Worm (Caenorhabditis elegans) whole organism, L1 larva: Measurements from ENCODE around the gene nhr-43.

Experiments used
- C04F5.9 ChIP-seq: sonication (generic microtip); optimal IDR thresholded peaks from 2 replicates; lab custom pipeline; 2016; ENCODE audit warnings: missing genetic modification characterization, missing compliant biosample characterization
- C16A3.4 ChIP-seq: fragments of 150-350 bp; optimal IDR thresholded peaks from 2 replicates; lab custom pipeline; 2014; ENCODE audit warnings: missing biosample characterization, missing genetic modification characterization
- C34B4.2 ChIP-seq: sonication (generic microtip); optimal IDR thresholded peaks from 2 replicates; lab custom pipeline; 2017; ENCODE audit warnings: mild to moderate bottlenecking, missing genetic modification characterization, missing compliant biosample characterization
- F16B12.6 ChIP-seq: fragments of 150-350 bp; optimal IDR thresholded peaks from 2 replicates; lab custom pipeline; 2014; ENCODE audit warnings: missing biosample characterization, missing genetic modification characterization
- aly-2 ChIP-seq: fragments of 150-350 bp; optimal IDR thresholded peaks from 2 replicates; lab custom pipeline; 2014; ENCODE audit warnings: missing biosample characterization, missing genetic modification characterization
- ceh-8 ChIP-seq: fragments of 200-800 bp; sonication (Bioruptor generic); optimal IDR thresholded peaks from 2 replicates; lab custom pipeline; 2018; ENCODE audit warnings: mild to moderate bottlenecking, missing genetic modification characterization, moderate library complexity, missing compliant biosample characterization
- ceh-82 ChIP-seq, 3 experiments: fragments of 150-350 bp in 1 of 3; sonication (generic microtip) in 2 of 3; optimal IDR thresholded peaks; 2 replicates each; lab custom pipeline; 2014 to 2017; ENCODE audit warnings: missing biosample characterization in 3 of 3, missing genetic modification characterization in 3 of 3
- ceh-90 ChIP-seq: sonication (generic microtip); optimal IDR thresholded peaks from 2 replicates; lab custom pipeline; 2016; ENCODE audit warnings: missing genetic modification characterization, missing compliant biosample characterization
- efl-1 ChIP-seq, 4 experiments: fragments of 150-350 bp; optimal IDR thresholded peaks in 3 of 4; peaks in 1 of 4; 1 replicate in 1 of 4; 2 replicates in 3 of 4; lab custom pipeline; 2014; ENCODE audit warnings: missing biosample characterization in 2 of 4, missing genetic modification characterization in 2 of 4, missing genetic modification reagents in 2 of 4
- egl-13 ChIP-seq: sonication (generic microtip); optimal IDR thresholded peaks from 2 replicates; lab custom pipeline; 2016; ENCODE audit warnings: missing genotype, missing genetic modification reagents, missing genetic modification characterization, missing compliant biosample characterization
- egl-27 ChIP-seq, 2 experiments: fragments of 150-350 bp in 1 of 2; sonication (generic microtip); optimal IDR thresholded peaks; 3 replicates each; lab custom pipeline; 2017 to 2018; ENCODE audit warnings: missing biosample characterization in 2 of 2, missing genetic modification characterization in 2 of 2, missing genetic modification reagents in 2 of 2
- elt-2 ChIP-seq: sonication (generic microtip); optimal IDR thresholded peaks from 2 replicates; lab custom pipeline; 2016; ENCODE audit warnings: missing genetic modification characterization, mild to moderate bottlenecking, inconsistent platforms, missing compliant biosample characterization, missing genetic modification reagents
- ets-5 ChIP-seq: fragments of 200-800 bp; sonication (Bioruptor generic); IDR thresholded peaks from 2 replicates; pipeline ENCODE4 v1.3.6; 2022; ENCODE audit warnings: missing genetic modification characterization, missing compliant biosample characterization
- fkh-10 ChIP-seq: sonication (generic microtip); optimal IDR thresholded peaks from 2 replicates; lab custom pipeline; 2017; ENCODE audit warnings: missing biosample characterization, missing genetic modification reagents, missing genetic modification characterization
- fkh-8 ChIP-seq: sonication (generic microtip); optimal IDR thresholded peaks from 2 replicates; lab custom pipeline; 2016; ENCODE audit warnings: mild to moderate bottlenecking, missing genetic modification characterization, missing compliant biosample characterization
- fos-1 ChIP-seq: fragments of 150-350 bp; optimal IDR thresholded peaks from 2 replicates; lab custom pipeline; 2014; ENCODE audit warnings: missing biosample characterization, missing genetic modification characterization
- grh-1 ChIP-seq: fragments of 200-800 bp; sonication (Bioruptor generic); IDR thresholded peaks from 2 replicates; pipeline ENCODE4 v1.3.6; 2022; ENCODE audit warnings: missing genetic modification reagents, missing genetic modification characterization, missing compliant biosample characterization
- hlh-4 ChIP-seq: sonication (generic microtip); optimal IDR thresholded peaks from 2 replicates; lab custom pipeline; 2016; ENCODE audit warnings: mild to moderate bottlenecking, missing genetic modification characterization, missing compliant biosample characterization
- hpl-2 ChIP-seq: fragments of 150-350 bp; optimal IDR thresholded peaks from 2 replicates; lab custom pipeline; 2014; ENCODE audit warnings: missing biosample characterization, missing genetic modification reagents, missing genetic modification characterization
- irx-1 ChIP-seq: sonication (generic microtip); optimal IDR thresholded peaks from 2 replicates; lab custom pipeline; 2016; ENCODE audit warnings: missing genetic modification characterization, missing compliant biosample characterization
- isw-1 ChIP-seq: fragments of 200-800 bp; sonication (Bioruptor generic); IDR thresholded peaks from 2 replicates; pipeline ENCODE4 v1.3.6; 2022; ENCODE audit warnings: missing genetic modification characterization, missing compliant biosample characterization
- jun-1 ChIP-seq: fragments of 150-350 bp; optimal IDR thresholded peaks from 2 replicates; lab custom pipeline; 2014; ENCODE audit warnings: missing biosample characterization, missing genetic modification reagents, missing genetic modification characterization
- lin-13 ChIP-seq: fragments of 150-350 bp; optimal IDR thresholded peaks from 2 replicates; lab custom pipeline; 2014; ENCODE audit warnings: missing biosample characterization, missing genetic modification reagents, missing genetic modification characterization
- lin-14 ChIP-seq: fragments of 200-800 bp; sonication (Bioruptor generic); optimal IDR thresholded peaks from 2 replicates; lab custom pipeline; 2018; ENCODE audit warnings: mild to moderate bottlenecking, missing genetic modification characterization, moderate library complexity, missing compliant biosample characterization
- lin-15B ChIP-seq: fragments of 150-350 bp; sonication (generic microtip); optimal IDR thresholded peaks from 3 replicates; lab custom pipeline; 2014; ENCODE audit warnings: missing biosample characterization, missing genetic modification characterization
- lin-35 ChIP-seq, 2 experiments: fragments of 150-350 bp; optimal IDR thresholded peaks; 2 replicates each; lab custom pipeline; 2014; ENCODE audit warnings: missing biosample characterization in 2 of 2, missing genetic modification characterization in 2 of 2, missing genetic modification reagents in 2 of 2
- lin-39 ChIP-seq: fragments of 150-350 bp; optimal IDR thresholded peaks from 2 replicates; lab custom pipeline; 2014; ENCODE audit warnings: missing biosample characterization, missing genetic modification reagents, missing genetic modification characterization
- lsy-2 ChIP-seq, 2 experiments: fragments of 150-350 bp; optimal IDR thresholded peaks; 2 replicates each; lab custom pipeline; 2014; ENCODE audit warnings: missing biosample characterization in 2 of 2, missing genetic modification characterization in 2 of 2
- mep-1 ChIP-seq: fragments of 150-350 bp; optimal IDR thresholded peaks from 2 replicates; lab custom pipeline; 2014; ENCODE audit warnings: missing biosample characterization, missing genetic modification characterization
- nhr-12 ChIP-seq: sonication (generic microtip); optimal IDR thresholded peaks from 2 replicates; lab custom pipeline; 2017; ENCODE audit warnings: missing biosample characterization, missing genetic modification characterization
- nhr-19 ChIP-seq: fragments of 200-800 bp; sonication (Bioruptor generic); conservative IDR thresholded peaks from 2 replicates; pipeline ENCODE4 v1.3.6; 2022; ENCODE audit warnings: missing genetic modification characterization, missing compliant biosample characterization
- nhr-20 ChIP-seq: sonication (generic microtip); optimal IDR thresholded peaks from 2 replicates; lab custom pipeline; 2016; ENCODE audit warnings: mild to moderate bottlenecking, missing genetic modification characterization, missing compliant biosample characterization
- nhr-47 ChIP-seq: sonication (generic microtip); optimal IDR thresholded peaks from 2 replicates; lab custom pipeline; 2016; ENCODE audit warnings: mild to moderate bottlenecking, missing genetic modification characterization, moderate library complexity, missing compliant biosample characterization
- nhr-71 ChIP-seq: sonication (generic microtip); optimal IDR thresholded peaks from 2 replicates; lab custom pipeline; 2016; ENCODE audit warnings: mild to moderate bottlenecking, missing genetic modification characterization, moderate library complexity, missing compliant biosample characterization
- nhr-77 ChIP-seq: fragments of 150-350 bp; optimal IDR thresholded peaks from 2 replicates; lab custom pipeline; 2014; ENCODE audit warnings: missing biosample characterization, missing genetic modification characterization
- nhr-85 ChIP-seq: sonication (generic microtip); peaks from one replicate; lab custom pipeline; 2016; ENCODE audit warnings: missing genetic modification characterization, inconsistent platforms, missing compliant biosample characterization
- nhr-90 ChIP-seq: sonication (generic microtip); optimal IDR thresholded peaks from 2 replicates; lab custom pipeline; 2016; ENCODE audit warnings: mild to moderate bottlenecking, missing genetic modification characterization, missing compliant biosample characterization; ENCODE audit not compliant: poor library complexity
- pag-3 ChIP-seq: sonication (generic microtip); optimal IDR thresholded peaks from 2 replicates; lab custom pipeline; 2017; ENCODE audit warnings: missing genetic modification characterization, mild to moderate bottlenecking, missing compliant biosample characterization, antibody characterized with exemption, borderline replicate concordance; ENCODE audit not compliant: insufficient read depth
- rnt-1 ChIP-seq: sonication (generic microtip); optimal IDR thresholded peaks from 2 replicates; lab custom pipeline; 2016; ENCODE audit warnings: mild to moderate bottlenecking, missing genetic modification characterization, moderate library complexity, missing compliant biosample characterization
- snu-23 ChIP-seq: sonication (generic microtip); optimal IDR thresholded peaks from 2 replicates; lab custom pipeline; 2016; ENCODE audit warnings: missing genetic modification characterization, missing compliant biosample characterization
- sptf-1 ChIP-seq: fragments of 150-350 bp; optimal IDR thresholded peaks from 2 replicates; lab custom pipeline; 2014; ENCODE audit warnings: missing biosample characterization, missing genetic modification characterization
- swsn-7 ChIP-seq: sonication (generic microtip); optimal IDR thresholded peaks from 2 replicates; lab custom pipeline; 2016; ENCODE audit warnings: missing genetic modification characterization, missing compliant biosample characterization
- unc-62 ChIP-seq: fragments of 150-350 bp; optimal IDR thresholded peaks from 2 replicates; lab custom pipeline; 2014; ENCODE audit warnings: missing biosample characterization, missing genetic modification reagents, missing genetic modification characterization
- vab-15 ChIP-seq: sonication (generic microtip); optimal IDR thresholded peaks from 2 replicates; lab custom pipeline; 2017; ENCODE audit warnings: missing genotype, mild to moderate bottlenecking, missing genetic modification characterization, missing compliant biosample characterization
- xbp-1 ChIP-seq: sonication (generic microtip); optimal IDR thresholded peaks from 2 replicates; lab custom pipeline; 2016; ENCODE audit warnings: missing genetic modification characterization, missing compliant biosample characterization
- ztf-11 ChIP-seq, 2 experiments: sonication (generic microtip); optimal IDR thresholded peaks; 2 replicates each; lab custom pipeline; 2016 to 2017; ENCODE audit warnings: missing genetic modification characterization in 2 of 2, missing biosample characterization in 1 of 2, missing compliant biosample characterization in 1 of 2

The nhr-43 gene

ce11 chrIV:11915768-11916453 is 16.5 kb downstream of the nhr-43 start, which contains the start of gene ZK822.9 (continued):
- TF ChIP-seq egl-27 (tag; optimal IDR thresholded peaks at IDR 0.05; lab: Kevin White, UChicago) (no peak), nhr-12 (tag; lab: Kevin White, UChicago) (no peak), ztf-11 (tag; optimal IDR thresholded peaks at IDR 0.05; lab: Kevin White, UChicago) (no peak), egl-13 (tag; lab: Kevin White, UChicago) (no peak), nhr-20 (tag; lab: Kevin White, UChicago) (peak; percentile 38), nhr-47 (tag; lab: Kevin White, UChicago) (no peak), unc-62 (GFP tag; lab: Kevin White, UChicago) (no peak), xbp-1 (no peak), ceh-90 (tag; lab: Kevin White, UChicago) (no peak), aly-2 (tag; lab: Kevin White, UChicago) (no peak), lin-13 (GFP tag; lab: Kevin White, UChicago) (no peak), lin-35 (GFP tag; optimal IDR thresholded peaks at IDR 0.05; lab: Kevin White, UChicago) (peak in 1 of 2 experiments; percentile 50), C34B4.2 (tag; lab: Kevin White, UChicago) (no peak), mep-1 (tag; lab: Kevin White, UChicago) (peak; percentile 14), nhr-77 (no peak), lin-15B (no peak), nhr-90 (peak; percentile 5), snu-23 (GFP tag; lab: Kevin White, UChicago) (peak; percentile 38), sptf-1 (no peak), lsy-2 (tag; optimal IDR thresholded peaks at IDR 0.05; lab: Kevin White, UChicago) (no peak), nhr-19 (no peak; the same call in 1 of the 2 replicates), rnt-1 (no peak), fos-1 (tag; lab: Kevin White, UChicago) (no peak), ets-5 (GFP tag; lab: Robert Waterston, UW) (no peak), pag-3 (tag; lab: Kevin White, UChicago) (no peak), ceh-8 (GFP tag; lab: Kevin White, UChicago) (no peak), irx-1 (tag; lab: Kevin White, UChicago) (no peak), fkh-8 (tag; lab: Kevin White, UChicago) (no peak), C04F5.9 (tag; lab: Kevin White, UChicago) (no peak), lin-14 (GFP tag; lab: Kevin White, UChicago) (peak; percentile 6), lin-39 (tag; lab: Kevin White, UChicago) (no peak), grh-1 (GFP tag; lab: Robert Waterston, UW) (no peak), jun-1 (tag; lab: Kevin White, UChicago) (no peak), hlh-4 (tag; lab: Kevin White, UChicago) (no peak), isw-1 (GFP tag; lab: Robert Waterston, UW) (no peak), F16B12.6 (no peak), efl-1 (optimal IDR thresholded peaks at IDR 0.05; lab: Kevin White, UChicago) (no peak), efl-1 (GFP tag; optimal IDR thresholded peaks at IDR 0.05 in 1 of 2; lab: Kevin White, UChicago) (no peak), vab-15 (tag; lab: Kevin White, UChicago) (no peak), hpl-2 (GFP tag; lab: Kevin White, UChicago) (no peak), ceh-82 (tag; optimal IDR thresholded peaks at IDR 0.05; lab: Kevin White, UChicago) (no peak)
- TF ChIP-seq, all 84 proteins: peak for 10

DNA sequence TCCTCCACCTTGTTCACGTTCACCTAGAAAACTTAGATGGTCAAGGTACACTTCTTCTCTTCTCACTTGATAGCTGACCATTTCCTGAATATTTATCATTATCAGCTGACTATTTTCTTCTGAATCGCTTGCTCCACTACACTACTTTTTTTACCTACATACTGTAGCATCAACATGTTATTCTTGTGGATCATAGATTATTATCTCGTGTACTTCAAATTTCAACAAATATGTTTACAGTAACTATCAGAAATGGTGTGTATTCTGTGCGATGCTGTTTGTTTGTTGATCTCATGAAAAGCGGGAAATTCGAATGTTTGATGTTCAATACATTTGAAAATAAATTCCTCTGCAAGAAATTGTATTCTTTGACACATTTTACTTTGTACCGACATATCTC is 17.5 kb downstream of the nhr-43 start, which contains the start of gene ZK822.10:
Gene ZK822.10 (plus strand): TSS at position 231 of the 400 bp plus-strand sequence.
- TF ChIP-seq nhr-85 (tag; lab: Kevin White, UChicago) (peak; percentile 55), fkh-10 (GFP tag; lab: Kevin White, UChicago) (no peak), swsn-7 (tag; lab: Kevin White, UChicago) (no peak), C16A3.4 (peak; percentile 9), nhr-71 (tag; lab: Kevin White, UChicago) (peak; percentile 28), nhr-20 (tag; lab: Kevin White, UChicago) (peak; percentile 35), elt-2 (tag; lab: Kevin White, UChicago) (peak; percentile 61)
